Worm (Caenorhabditis elegans): ENCODE measurements around the gene F02C12.1.

ce11 chrX:13423340-13423739, 21.5 kb downstream of the F02C12.1 start, which contains the start of gene fkh-3:
- no peak for TF ChIP-seq lsy-2 (tag; optimal IDR thresholded peaks at IDR 0.05)
- no peak for TF ChIP-seq lin-15B (tag; optimal IDR thresholded peaks at IDR 0.05)
- TF ChIP-seq lin-38 (GFP tag; IDR thresholded peaks at IDR 0.05): no peak
- no peak for TF ChIP-seq zag-1 (tag; optimal IDR thresholded peaks at IDR 0.05)
- TF ChIP-seq egl-43 (GFP tag; IDR thresholded peaks at IDR 0.05): no peak
- TF ChIP-seq nhr-237 (tag; optimal IDR thresholded peaks at IDR 0.05): no peak
- no peak for TF ChIP-seq nhr-11 (tag; optimal IDR thresholded peaks at IDR 0.05)
- no peak for TF ChIP-seq dpl-1 (GFP tag; optimal IDR thresholded peaks at IDR 0.05)
